Worm (Caenorhabditis elegans) whole organism, L4 larva: ENCODE measurements around the gene C09H10.5.

Experiments
- F26F4.8 ChIP-seq: fragments of 200-800 bp; sonication (Bioruptor generic); conservative IDR thresholded peaks from 2 replicates; pipeline ENCODE4 v1.3.6; 2022; ENCODE audit warnings: missing genetic modification characterization, missing compliant biosample characterization
- T26A8.4 ChIP-seq: fragments of 200-800 bp; sonication (Bioruptor generic); IDR thresholded peaks from 2 replicates; pipeline ENCODE4 v1.3.6; 2022; ENCODE audit warnings: missing genetic modification characterization, missing compliant biosample characterization
- ceh-28 ChIP-seq: fragments of 150-350 bp; optimal IDR thresholded peaks from 2 replicates; lab custom pipeline; 2014; ENCODE audit warnings: missing biosample characterization, missing genetic modification reagents, missing genetic modification characterization
- daf-8 ChIP-seq: fragments of 200-800 bp; sonication (Bioruptor generic); IDR thresholded peaks from 2 replicates; pipeline ENCODE4 v1.3.6; 2022; ENCODE audit warnings: missing genetic modification characterization, missing compliant biosample characterization
- dmd-6 ChIP-seq: fragments of 200-800 bp; sonication (Bioruptor generic); IDR thresholded peaks from 2 replicates; pipeline ENCODE4 v1.3.6; 2022; ENCODE audit warnings: missing genetic modification reagents, missing genetic modification characterization, missing compliant biosample characterization
- gei-8 ChIP-seq: fragments of 200-800 bp; sonication (Bioruptor generic); optimal IDR thresholded peaks from 2 replicates; lab custom pipeline; 2018; ENCODE audit warnings: mild to moderate bottlenecking, missing genetic modification characterization, missing compliant biosample characterization
- lin-13 ChIP-seq: fragments of 150-350 bp; optimal IDR thresholded peaks from 2 replicates; lab custom pipeline; 2014; ENCODE audit warnings: missing biosample characterization, missing genetic modification reagents, missing genetic modification characterization
- nhr-48 ChIP-seq: sonication (generic microtip); optimal IDR thresholded peaks from 2 replicates; lab custom pipeline; 2016; ENCODE audit warnings: mild to moderate bottlenecking, missing genetic modification characterization, missing compliant biosample characterization
- nhr-76 ChIP-seq: fragments of 150-350 bp; optimal IDR thresholded peaks from 2 replicates; lab custom pipeline; 2014; ENCODE audit warnings: missing biosample characterization, missing genetic modification characterization
- snpc-4 ChIP-seq: fragments of 150-350 bp; optimal IDR thresholded peaks from 2 replicates; lab custom pipeline; 2014; ENCODE audit warnings: missing biosample characterization, missing genetic modification characterization
- unc-130 ChIP-seq: sonication (generic microtip); optimal IDR thresholded peaks from 2 replicates; lab custom pipeline; 2016; ENCODE audit warnings: missing genetic modification reagents, missing genetic modification characterization, missing compliant biosample characterization
- unc-39 ChIP-seq: sonication (generic microtip); optimal IDR thresholded peaks from 2 replicates; lab custom pipeline; 2017; ENCODE audit warnings: missing biosample characterization, missing genetic modification characterization

ce11 chrII:11064191-11064695 lies 39.3 kb downstream of the C09H10.5 start:
- no peak for TF ChIP-seq gei-8 (GFP tag; lab: Kevin White, UChicago)
- no peak for TF ChIP-seq unc-130 (GFP tag; lab: Kevin White, UChicago)
- TF ChIP-seq F26F4.8 (GFP tag; lab: Robert Waterston, UW), result no peak
- no peak for TF ChIP-seq snpc-4 (tag; lab: Kevin White, UChicago)
- TF ChIP-seq unc-39 (tag; lab: Kevin White, UChicago), result no peak
- TF ChIP-seq daf-8 (GFP tag; lab: Robert Waterston, UW), result no peak
- no peak for TF ChIP-seq lin-13 (GFP tag; lab: Kevin White, UChicago)
- TF ChIP-seq nhr-76, result no peak
- TF ChIP-seq T26A8.4 (GFP tag; lab: Robert Waterston, UW), result no peak
- no peak for TF ChIP-seq nhr-48 (tag; lab: Kevin White, UChicago)
- TF ChIP-seq ceh-28 (tag; lab: Kevin White, UChicago), result no peak
- no peak for TF ChIP-seq dmd-6
